Fruit fly (Drosophila melanogaster) S2 (cell line): ENCODE measurements around the gene CG31800.

Experiments used
- CG8478 ChIP-seq: fragments of >200 bp; optimal IDR thresholded peaks from 2 replicates; lab custom pipeline; 2018
- CTCF ChIP-seq, 2 experiments: fragments of >200 bp; optimal IDR thresholded peaks; 2 replicates each; lab custom pipeline; 2018

DNA sequence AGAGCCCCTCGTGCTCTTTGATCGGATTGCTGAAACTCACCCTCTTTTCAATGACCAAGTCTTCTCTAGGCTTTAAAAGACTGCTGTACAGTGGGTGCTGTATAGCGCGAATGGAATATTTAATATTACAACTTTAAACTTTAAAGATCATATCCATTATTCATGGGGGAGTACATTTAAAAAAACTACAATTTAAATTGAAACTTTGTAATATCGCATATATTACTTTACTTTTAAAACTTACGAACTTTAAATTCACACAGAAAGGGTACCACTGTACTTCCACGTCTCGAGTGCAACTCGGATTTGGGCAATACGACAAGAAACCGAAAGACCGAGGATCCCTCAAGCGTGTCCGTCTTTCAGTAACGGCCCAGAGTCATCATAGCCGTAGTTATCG, 24.5 kb upstream of the CG31800 start, which contains the start of gene Phlpp:
- no peak for TF ChIP-seq CTCF (optimal IDR thresholded peaks at IDR 0.05; lab: Kevin White, UChicago)
- no peak for TF ChIP-seq CG8478
